Fruit fly (Drosophila melanogaster) whole organism, adult: ENCODE results near the gene eIF5B.

Experiments
- CG11617 ChIP-seq: fragments of 200-800 bp; sonication (Bioruptor generic); optimal IDR thresholded peaks from 2 replicates; lab custom pipeline; 2017; ENCODE audit warnings: mild to moderate bottlenecking, missing biosample characterization, missing genetic modification reagents, missing genetic modification characterization
- CG12768 ChIP-seq: fragments of 200-800 bp; sonication (Bioruptor generic); optimal IDR thresholded peaks from 2 replicates; lab custom pipeline; 2017; ENCODE audit warnings: missing biosample characterization, missing genetic modification characterization, mild to moderate bottlenecking, moderate library complexity, missing genetic modification reagents
- CG14711 ChIP-seq: fragments of 200-800 bp; sonication (Bioruptor generic); optimal IDR thresholded peaks from 2 replicates; lab custom pipeline; 2018; ENCODE audit warnings: missing biosample characterization, mild to moderate bottlenecking, missing genetic modification characterization, moderate library complexity
- CG1620 ChIP-seq: fragments of 200-800 bp; sonication (Bioruptor generic); optimal IDR thresholded peaks from 2 replicates; lab custom pipeline; 2016; ENCODE audit warnings: missing biosample characterization, missing genetic modification characterization
- CG33017 ChIP-seq: fragments of 200-800 bp; sonication (Bioruptor generic); optimal IDR thresholded peaks from 2 replicates; lab custom pipeline; 2018; ENCODE audit warnings: missing biosample characterization, mild to moderate bottlenecking, missing genetic modification characterization, moderate library complexity
- CG5204 ChIP-seq: fragments of 200-800 bp; sonication (Bioruptor generic); optimal IDR thresholded peaks from 2 replicates; lab custom pipeline; 2016; ENCODE audit warnings: missing biosample characterization, missing genetic modification characterization
- CG7045 ChIP-seq: fragments of 200-800 bp; sonication (Bioruptor generic); optimal IDR thresholded peaks from 2 replicates; lab custom pipeline; 2017; ENCODE audit warnings: missing biosample characterization, mild to moderate bottlenecking, missing genetic modification characterization
- CG7101 ChIP-seq: fragments of 200-800 bp; sonication (Bioruptor generic); optimal IDR thresholded peaks from 2 replicates; lab custom pipeline; 2018; ENCODE audit warnings: missing biosample characterization, mild to moderate bottlenecking, missing genetic modification characterization, moderate library complexity
- Clk ChIP-seq: fragments of 200-800 bp; sonication (Bioruptor generic); optimal IDR thresholded peaks from 2 replicates; lab custom pipeline; 2017; ENCODE audit warnings: missing biosample characterization, missing genetic modification characterization
- Crg-1 ChIP-seq: fragments of 200-800 bp; sonication (Bioruptor generic); optimal IDR thresholded peaks from 2 replicates; lab custom pipeline; 2016; ENCODE audit warnings: missing biosample characterization, missing genetic modification characterization
- Hr96 ChIP-seq: fragments of 200-800 bp; sonication (Bioruptor generic); optimal IDR thresholded peaks from 2 replicates; lab custom pipeline; 2016; ENCODE audit warnings: missing biosample characterization, missing genetic modification characterization
- Mnt ChIP-seq: fragments of 200-800 bp; sonication (Bioruptor generic); optimal IDR thresholded peaks from 2 replicates; lab custom pipeline; 2016; ENCODE audit warnings: missing biosample characterization, mild to moderate bottlenecking, missing genetic modification characterization
- bab1 ChIP-seq: fragments of 200-800 bp; sonication (Bioruptor generic); optimal IDR thresholded peaks from 3 replicates; lab custom pipeline; 2019; ENCODE audit warnings: missing biosample characterization, mild to moderate bottlenecking, missing genetic modification characterization, moderate library complexity
- cic ChIP-seq: fragments of 200-800 bp; sonication (Bioruptor generic); optimal IDR thresholded peaks from 2 replicates; lab custom pipeline; 2017; ENCODE audit warnings: missing biosample characterization, mild to moderate bottlenecking, missing genetic modification characterization, moderate library complexity
- cnc ChIP-seq, 2 experiments: fragments of >200 bp; optimal IDR thresholded peaks; 2 replicates each; lab custom pipeline; 2017
- kay ChIP-seq: fragments of 200-800 bp; sonication (Bioruptor generic); peaks from one replicate; lab custom pipeline; 2016; ENCODE audit warnings: missing biosample characterization, missing genetic modification characterization, borderline replicate concordance
- ovo ChIP-seq: fragments of 200-800 bp; sonication (Bioruptor generic); optimal IDR thresholded peaks from 2 replicates; lab custom pipeline; 2016; ENCODE audit warnings: missing biosample characterization, missing genetic modification characterization
- pad ChIP-seq: fragments of 200-800 bp; sonication (Bioruptor generic); optimal IDR thresholded peaks from 3 replicates; lab custom pipeline; 2017; ENCODE audit warnings: missing biosample characterization, missing genetic modification characterization, mild to moderate bottlenecking, moderate library complexity, missing genetic modification reagents
- tj ChIP-seq: fragments of 200-800 bp; sonication (Bioruptor generic); optimal IDR thresholded peaks from 3 replicates; lab custom pipeline; 2017; ENCODE audit warnings: missing biosample characterization, mild to moderate bottlenecking, missing genetic modification characterization, moderate library complexity
- toe ChIP-seq: fragments of 200-800 bp; sonication (Bioruptor generic); optimal IDR thresholded peaks from 2 replicates; lab custom pipeline; 2016; ENCODE audit warnings: missing biosample characterization, missing genetic modification characterization

The eIF5B gene

dm6 chr3L:3441763-3442673 is 18.8 kb downstream of the eIF5B start:
- no peak for TF ChIP-seq CG1620
- TF ChIP-seq kay (GFP tag; lab: Kevin White, UChicago): no peak
- no peak for TF ChIP-seq pad (GFP tag; lab: Kevin White, UChicago)
- no peak for TF ChIP-seq cnc (optimal IDR thresholded peaks at IDR 0.05; lab: Kevin White, UChicago)
- no peak for TF ChIP-seq CG5204 (GFP tag; lab: Kevin White, UChicago)
- no peak for TF ChIP-seq Hr96 (GFP tag; lab: Kevin White, UChicago)
- no peak for TF ChIP-seq tj (GFP tag; lab: Kevin White, UChicago)
- TF ChIP-seq CG33017 (tag; lab: Kevin White, UChicago): no peak
- no peak for TF ChIP-seq CG12768 (GFP tag; lab: Kevin White, UChicago)
- TF ChIP-seq CG7101: no peak
- no peak for TF ChIP-seq CG14711

dm6 chr3L:3440116-3440515 is 20.7 kb downstream of the eIF5B start:
- no peak for TF ChIP-seq kay (GFP tag; lab: Kevin White, UChicago)
- no peak for TF ChIP-seq ovo (GFP tag; lab: Kevin White, UChicago)
- no peak for TF ChIP-seq Clk (GFP tag; lab: Kevin White, UChicago)
- no peak for TF ChIP-seq bab1 (GFP tag; lab: Kevin White, UChicago)
- no peak for TF ChIP-seq Mnt (GFP tag; lab: Kevin White, UChicago)
- no peak for TF ChIP-seq Hr96 (GFP tag; lab: Kevin White, UChicago)
- no peak for TF ChIP-seq pad (GFP tag; lab: Kevin White, UChicago)
- no peak for TF ChIP-seq CG33017 (tag; lab: Kevin White, UChicago)
- no peak for TF ChIP-seq CG12768 (GFP tag; lab: Kevin White, UChicago)
- no peak for TF ChIP-seq CG7101
- TF ChIP-seq CG7045: no peak
- TF ChIP-seq cic (GFP tag; lab: Kevin White, UChicago): no peak
- no peak for TF ChIP-seq tj (GFP tag; lab: Kevin White, UChicago)
- TF ChIP-seq CG1620: no peak
- no peak for TF ChIP-seq CG14711
- no peak for TF ChIP-seq CG11617 (GFP tag; lab: Kevin White, UChicago)
- TF ChIP-seq toe (GFP tag; lab: Kevin White, UChicago): no peak
- TF ChIP-seq Crg-1 (GFP tag; lab: Kevin White, UChicago): no peak
- no peak for TF ChIP-seq CG5204 (GFP tag; lab: Kevin White, UChicago)
- TF ChIP-seq cnc (optimal IDR thresholded peaks at IDR 0.05; lab: Kevin White, UChicago): no peak

- TF ChIP-seq tj (GFP tag; lab: Kevin White, UChicago) (peak; percentile 50), CG7045 (no peak)
Measured at dm6 chr3L:3439598-3439997, 21.2 kb downstream of the eIF5B start.

- TF ChIP-seq Crg-1 (GFP tag; lab: Kevin White, UChicago) (no peak), cic (GFP tag; lab: Kevin White, UChicago) (no peak), bab1 (GFP tag; lab: Kevin White, UChicago) (no peak), CG14711 (no peak), kay (GFP tag; lab: Kevin White, UChicago) (no peak), Mnt (GFP tag; lab: Kevin White, UChicago) (no peak), pad (GFP tag; lab: Kevin White, UChicago) (no peak), cnc (optimal IDR thresholded peaks at IDR 0.05; lab: Kevin White, UChicago) (no peak), tj (GFP tag; lab: Kevin White, UChicago) (no peak), Hr96 (GFP tag; lab: Kevin White, UChicago) (no peak), toe (GFP tag; lab: Kevin White, UChicago) (no peak), CG33017 (tag; lab: Kevin White, UChicago) (no peak)
Measured at dm6 chr3L:3438473-3438872, 22.3 kb downstream of the eIF5B start.

DNA sequence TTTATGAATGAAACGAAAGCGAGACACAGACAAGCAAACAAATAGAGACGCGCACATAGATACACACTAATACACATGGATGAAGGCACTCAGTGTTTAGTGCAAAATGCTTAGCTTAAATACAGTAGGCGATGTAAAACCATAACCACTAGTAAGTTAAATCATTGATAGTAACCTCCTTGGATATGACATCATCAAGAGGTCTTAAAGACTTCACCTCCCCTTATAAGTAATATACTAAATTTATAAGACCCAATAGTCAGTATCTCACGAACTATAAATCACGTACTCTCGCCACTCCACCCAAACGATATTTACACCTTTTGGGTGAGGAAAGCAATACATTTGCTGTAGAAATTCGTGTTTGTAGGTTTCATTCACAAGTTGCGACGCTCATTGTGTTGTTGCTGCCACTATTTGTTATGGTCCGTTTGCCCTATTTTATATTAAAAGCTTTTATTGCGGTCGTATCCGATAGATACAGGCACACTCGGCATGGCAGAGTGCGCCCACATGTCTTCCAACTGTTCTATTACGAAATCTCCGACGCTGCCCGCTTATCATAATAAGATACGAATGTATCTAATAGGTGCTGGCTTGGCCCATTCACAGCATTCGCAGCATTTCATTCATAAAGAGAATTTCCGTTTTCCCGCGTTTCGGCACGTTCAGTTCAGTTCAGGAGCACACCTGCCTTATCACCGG is 23.0 kb downstream of the eIF5B start:
- TF ChIP-seq cic (GFP tag; lab: Kevin White, UChicago) (peak; percentile 76), tj (GFP tag; lab: Kevin White, UChicago) (no peak)

dm6 chr3L:3436838-3437663 is 23.7 kb downstream of the eIF5B start:
- TF ChIP-seq CG33017 (tag; lab: Kevin White, UChicago) (peak; percentile 79), CG5204 (GFP tag; lab: Kevin White, UChicago) (peak; percentile 0), CG11617 (GFP tag; lab: Kevin White, UChicago) (peak; percentile 77), pad (GFP tag; lab: Kevin White, UChicago) (peak; percentile 28), CG7101 (peak; percentile 83), Clk (GFP tag; lab: Kevin White, UChicago) (no peak), Mnt (GFP tag; lab: Kevin White, UChicago) (no peak), tj (GFP tag; lab: Kevin White, UChicago) (peak; percentile 95), ovo (GFP tag; lab: Kevin White, UChicago) (peak; percentile 34), Crg-1 (GFP tag; lab: Kevin White, UChicago) (no peak), kay (GFP tag; lab: Kevin White, UChicago) (peak; percentile 42), cic (GFP tag; lab: Kevin White, UChicago) (peak; percentile 95), cnc (optimal IDR thresholded peaks at IDR 0.05; lab: Kevin White, UChicago) (no peak), CG14711 (peak; percentile 80), Hr96 (GFP tag; lab: Kevin White, UChicago) (peak; percentile 10), CG12768 (GFP tag; lab: Kevin White, UChicago) (no peak), toe (GFP tag; lab: Kevin White, UChicago) (peak; percentile 6), CG7045 (peak; percentile 48)
